Worm (Caenorhabditis elegans) whole organism, L4 larva: ENCODE results near the gene B0303.16.

Experiments used
- F10B5.3 ChIP-seq: sonication (generic microtip); optimal IDR thresholded peaks from 2 replicates; lab custom pipeline; 2016; ENCODE audit warnings: mild to moderate bottlenecking, missing genetic modification characterization, missing compliant biosample characterization
- F26F4.8 ChIP-seq: fragments of 200-800 bp; sonication (Bioruptor generic); conservative IDR thresholded peaks from 2 replicates; pipeline ENCODE4 v1.3.6; 2022; ENCODE audit warnings: missing genetic modification characterization, missing compliant biosample characterization
- F37D6.2 ChIP-seq: sonication (generic microtip); optimal IDR thresholded peaks from 2 replicates; lab custom pipeline; 2016; ENCODE audit warnings: mild to moderate bottlenecking, missing genetic modification characterization, missing compliant biosample characterization
- F44E2.7 ChIP-seq: fragments of 200-800 bp; sonication (Bioruptor generic); IDR thresholded peaks from 2 replicates; pipeline ENCODE4 v2.1.2; 2022; ENCODE audit warnings: missing genetic modification characterization, missing compliant biosample characterization
- F49E8.2 ChIP-seq: sonication (generic microtip); optimal IDR thresholded peaks from 2 replicates; lab custom pipeline; 2016; ENCODE audit warnings: missing compliant biosample characterization, mild to moderate bottlenecking, missing genetic modification characterization, borderline replicate concordance
- R02D3.7 ChIP-seq: fragments of 150-350 bp; sonication (generic microtip); optimal IDR thresholded peaks from 3 replicates; lab custom pipeline; 2014; ENCODE audit warnings: missing biosample characterization, missing genetic modification characterization
- Y105C5A.15 ChIP-seq: fragments of 200-800 bp; sonication (Bioruptor generic); IDR thresholded peaks from 2 replicates; pipeline ENCODE4 v1.3.6; 2022; ENCODE audit warnings: missing genetic modification characterization, missing compliant biosample characterization
- Y5F2A.4 ChIP-seq: fragments of 200-800 bp; sonication (Bioruptor generic); optimal IDR thresholded peaks from 2 replicates; lab custom pipeline; 2018; ENCODE audit warnings: mild to moderate bottlenecking, missing genetic modification characterization, missing compliant biosample characterization
- Y75B8A.6 ChIP-seq: fragments of 200-800 bp; sonication (Bioruptor generic); IDR thresholded peaks from 2 replicates; pipeline ENCODE4 v1.3.6; 2022; ENCODE audit warnings: missing genetic modification reagents, missing genetic modification characterization, missing compliant biosample characterization
- ZK546.5 ChIP-seq, 2 experiments: sonication (generic microtip); optimal IDR thresholded peaks; 2 replicates each; lab custom pipeline; 2017; ENCODE audit warnings: missing biosample characterization in 2 of 2, missing genetic modification characterization in 2 of 2
- aha-1 ChIP-seq: fragments of 150-350 bp; peaks from one replicate; lab custom pipeline; 2014; ENCODE audit warnings: missing biosample characterization, missing genetic modification characterization
- attf-4 ChIP-seq: sonication (generic microtip); optimal IDR thresholded peaks from 3 replicates; lab custom pipeline; 2017; ENCODE audit warnings: missing biosample characterization, missing genetic modification characterization
- ceh-20 ChIP-seq: fragments of 200-800 bp; sonication (Bioruptor generic); IDR thresholded peaks from 2 replicates; pipeline ENCODE4 v1.3.6; 2022; ENCODE audit warnings: missing genetic modification reagents, missing genetic modification characterization, missing compliant biosample characterization
- ceh-82 ChIP-seq: sonication (generic microtip); optimal IDR thresholded peaks from 2 replicates; lab custom pipeline; 2017; ENCODE audit warnings: missing biosample characterization, missing genetic modification characterization
- ces-1 ChIP-seq: fragments of 150-350 bp; sonication (generic microtip); optimal IDR thresholded peaks from 4 replicates; lab custom pipeline; 2014; ENCODE audit warnings: missing biosample characterization, missing genetic modification reagents, missing genetic modification characterization
- cey-2 ChIP-seq: sonication (generic microtip); optimal IDR thresholded peaks from 3 replicates; lab custom pipeline; 2017; ENCODE audit warnings: missing genetic modification characterization, mild to moderate bottlenecking, missing compliant biosample characterization, antibody characterized with exemption, borderline replicate concordance; ENCODE audit not compliant: insufficient read depth
- ctbp-1 ChIP-seq: fragments of 200-800 bp; sonication (Bioruptor generic); IDR thresholded peaks from 2 replicates; pipeline ENCODE4 v1.3.6; 2022; ENCODE audit warnings: missing genetic modification reagents, missing genetic modification characterization, missing compliant biosample characterization
- egl-43 ChIP-seq: fragments of 200-800 bp; sonication (Bioruptor generic); IDR thresholded peaks from 2 replicates; pipeline ENCODE4 v1.3.6; 2022; ENCODE audit warnings: missing genetic modification reagents, missing genetic modification characterization, missing compliant biosample characterization
- fos-1 ChIP-seq: fragments of 150-350 bp; optimal IDR thresholded peaks from 2 replicates; lab custom pipeline; 2014; ENCODE audit warnings: missing biosample characterization, missing genetic modification characterization
- gei-8 ChIP-seq: fragments of 200-800 bp; sonication (Bioruptor generic); optimal IDR thresholded peaks from 2 replicates; lab custom pipeline; 2018; ENCODE audit warnings: mild to moderate bottlenecking, missing genetic modification characterization, missing compliant biosample characterization
- hif-1 ChIP-seq, 2 experiments: sonication (generic microtip); optimal IDR thresholded peaks; 2 replicates each; lab custom pipeline; 2016 to 2017; ENCODE audit warnings: missing compliant biosample characterization in 2 of 2, missing genetic modification characterization in 2 of 2, missing genetic modification reagents in 2 of 2, missing genotype in 2 of 2, mild to moderate bottlenecking in 1 of 2
- hlh-30 ChIP-seq: sonication (generic microtip); optimal IDR thresholded peaks from 2 replicates; lab custom pipeline; 2017; ENCODE audit warnings: antibody characterized with exemption, mild to moderate bottlenecking, missing genetic modification characterization, missing compliant biosample characterization; ENCODE audit not compliant: insufficient read depth
- lim-7 ChIP-seq: fragments of 200-800 bp; sonication (Bioruptor generic); IDR thresholded peaks from 2 replicates; pipeline ENCODE4 v1.3.6; 2022; ENCODE audit warnings: missing genetic modification characterization, missing compliant biosample characterization
- lin-1 ChIP-seq: fragments of 200-800 bp; sonication (Bioruptor generic); IDR thresholded peaks from 2 replicates; pipeline ENCODE4 v1.3.6; 2022; ENCODE audit warnings: missing genetic modification reagents, missing genetic modification characterization, missing compliant biosample characterization
- lin-13 ChIP-seq: fragments of 150-350 bp; optimal IDR thresholded peaks from 2 replicates; lab custom pipeline; 2014; ENCODE audit warnings: missing biosample characterization, missing genetic modification reagents, missing genetic modification characterization
- lin-15B ChIP-seq: fragments of 150-350 bp; sonication (generic microtip); optimal IDR thresholded peaks from 3 replicates; lab custom pipeline; 2014; ENCODE audit warnings: missing biosample characterization, missing genetic modification characterization
- madf-5 ChIP-seq, 2 experiments: fragments of 200-800 bp; sonication (Bioruptor generic); IDR thresholded peaks; 2 replicates each; pipeline ENCODE4 v1.3.6; 2022; ENCODE audit warnings: missing compliant biosample characterization in 2 of 2, missing genetic modification characterization in 2 of 2
- madf-9 ChIP-seq: fragments of 200-800 bp; sonication (Bioruptor generic); conservative IDR thresholded peaks from 2 replicates; pipeline ENCODE4 v1.3.6; 2022; ENCODE audit warnings: missing genetic modification reagents, missing genetic modification characterization, missing compliant biosample characterization
- mdl-1 ChIP-seq, 2 experiments: fragments of 150-350 bp in 1 of 2; sonication (generic microtip) in 1 of 2; optimal IDR thresholded peaks; 2 replicates each; lab custom pipeline; 2014 to 2017; ENCODE audit warnings: missing biosample characterization in 2 of 2, missing genetic modification characterization in 2 of 2
- mep-1 ChIP-seq: fragments of 150-350 bp; sonication (generic microtip); optimal IDR thresholded peaks from 3 replicates; lab custom pipeline; 2014; ENCODE audit warnings: missing biosample characterization, missing genetic modification characterization
- mes-2 ChIP-seq: sonication (generic microtip); optimal IDR thresholded peaks from 2 replicates; lab custom pipeline; 2016; ENCODE audit warnings: missing genotype, mild to moderate bottlenecking, missing genetic modification characterization, missing compliant biosample characterization; ENCODE audit not compliant: poor library complexity, severe bottlenecking
- mxl-2 ChIP-seq: fragments of 200-800 bp; sonication (Bioruptor generic); conservative IDR thresholded peaks from 2 replicates; pipeline ENCODE4 v1.3.6; 2022; ENCODE audit warnings: missing genetic modification reagents, missing genetic modification characterization, missing compliant biosample characterization
- nhr-10 ChIP-seq: fragments of 150-350 bp; optimal IDR thresholded peaks from 2 replicates; lab custom pipeline; 2014; ENCODE audit warnings: missing biosample characterization, missing genetic modification characterization
- nhr-11 ChIP-seq: fragments of 150-350 bp; optimal IDR thresholded peaks from 2 replicates; lab custom pipeline; 2014; ENCODE audit warnings: missing biosample characterization, missing genetic modification characterization
- nhr-237 ChIP-seq: sonication (generic microtip); optimal IDR thresholded peaks from 2 replicates; lab custom pipeline; 2017; ENCODE audit warnings: missing biosample characterization, missing genetic modification characterization
- nhr-42 ChIP-seq: fragments of 200-800 bp; sonication (Bioruptor generic); IDR thresholded peaks from 2 replicates; pipeline ENCODE4 v1.3.6; 2022; ENCODE audit warnings: missing genetic modification characterization, missing compliant biosample characterization
- nhr-76 ChIP-seq: fragments of 150-350 bp; optimal IDR thresholded peaks from 2 replicates; lab custom pipeline; 2014; ENCODE audit warnings: missing biosample characterization, missing genetic modification characterization
- nhr-77 ChIP-seq: fragments of 150-350 bp; optimal IDR thresholded peaks from 2 replicates; lab custom pipeline; 2014; ENCODE audit warnings: missing biosample characterization, missing genetic modification characterization
- pha-4 ChIP-seq, 2 experiments: fragments of 150-350 bp in 1 of 2; fragments of 200-800 bp in 1 of 2; sonication (Bioruptor generic) in 1 of 2; IDR thresholded peaks in 1 of 2; optimal IDR thresholded peaks in 1 of 2; 2 replicates each; pipeline versions ENCODE4 v1.3.6 to Lab custom; 2014 to 2022; ENCODE audit warnings: missing genetic modification characterization in 2 of 2, missing genetic modification reagents in 2 of 2, missing biosample characterization in 1 of 2, missing compliant biosample characterization in 1 of 2
- rbr-2 ChIP-seq: sonication (generic microtip); optimal IDR thresholded peaks from 2 replicates; lab custom pipeline; 2016; ENCODE audit warnings: missing genotype, missing genetic modification characterization, missing compliant biosample characterization
- sdz-12 ChIP-seq: fragments of 200-800 bp; sonication (Bioruptor generic); optimal IDR thresholded peaks from 2 replicates; lab custom pipeline; 2018; ENCODE audit warnings: mild to moderate bottlenecking, missing genetic modification characterization, missing compliant biosample characterization
- skn-1 ChIP-seq: fragments of 150-350 bp; optimal IDR thresholded peaks from 2 replicates; lab custom pipeline; 2014; ENCODE audit warnings: missing biosample characterization, missing genetic modification characterization
- snpc-1.2 ChIP-seq: fragments of 200-800 bp; sonication (Bioruptor generic); IDR thresholded peaks from 2 replicates; pipeline ENCODE4 v1.3.6; 2022; ENCODE audit warnings: missing genetic modification reagents, missing genetic modification characterization, missing compliant biosample characterization
- snpc-4 ChIP-seq: fragments of 150-350 bp; optimal IDR thresholded peaks from 2 replicates; lab custom pipeline; 2014; ENCODE audit warnings: missing biosample characterization, missing genetic modification characterization
- spr-1 ChIP-seq: sonication (generic microtip); optimal IDR thresholded peaks from 2 replicates; lab custom pipeline; 2016; ENCODE audit warnings: mild to moderate bottlenecking, missing genetic modification characterization, missing compliant biosample characterization
- tag-97 ChIP-seq: fragments of 200-800 bp; sonication (Bioruptor generic); IDR thresholded peaks from 2 replicates; pipeline ENCODE4 v1.3.6; 2022; ENCODE audit warnings: missing genetic modification characterization, missing compliant biosample characterization
- unc-62 ChIP-seq, 3 experiments: fragments of 150-350 bp in 1 of 3; sonication (generic microtip); optimal IDR thresholded peaks in 2 of 3; peaks in 1 of 3; 1 replicate in 1 of 3; 2 replicates in 2 of 3; lab custom pipeline; 2014 to 2017; ENCODE audit warnings: missing biosample characterization in 3 of 3, missing genetic modification characterization in 3 of 3, missing genetic modification reagents in 3 of 3, missing genotype in 1 of 3
- vab-7 ChIP-seq: fragments of 200-800 bp; sonication (Bioruptor generic); IDR thresholded peaks from 2 replicates; pipeline ENCODE4 v1.3.6; 2022; ENCODE audit warnings: missing genetic modification reagents, missing genetic modification characterization, missing compliant biosample characterization
- zfp-2 ChIP-seq: sonication (generic microtip); optimal IDR thresholded peaks from 2 replicates; lab custom pipeline; 2016; ENCODE audit warnings: mild to moderate bottlenecking, missing genetic modification characterization, missing compliant biosample characterization
- zfp-3 ChIP-seq: fragments of 200-800 bp; sonication (Bioruptor generic); conservative IDR thresholded peaks from 2 replicates; pipeline ENCODE4 v1.3.6; 2022; ENCODE audit warnings: missing genetic modification reagents, missing genetic modification characterization, missing compliant biosample characterization
- zip-11 ChIP-seq: fragments of 200-800 bp; sonication (Bioruptor generic); IDR thresholded peaks from 2 replicates; pipeline ENCODE4 v1.3.6; 2022; ENCODE audit warnings: missing genetic modification characterization, missing compliant biosample characterization

Gene B0303.16

ce11 chrIII:8689655-8690054, 15.2 kb upstream of the B0303.16 start, which contains the start of gene B0303.4 (continued):
- peak; percentile 90 for TF ChIP-seq hlh-30 (tag; lab: Kevin White, UChicago)
- TF ChIP-seq egl-43 (GFP tag; lab: Robert Waterston, UW): no peak
- TF ChIP-seq unc-62 (GFP tag; optimal IDR thresholded peaks at IDR 0.05 in 1 of 2; lab: Kevin White, UChicago): no peak
- TF ChIP-seq unc-62 (tag; optimal IDR thresholded peaks at IDR 0.05; lab: Kevin White, UChicago): no peak
- TF ChIP-seq zfp-2: no peak
- no peak for TF ChIP-seq skn-1 (tag; lab: Kevin White, UChicago)
- no peak for TF ChIP-seq gei-8
- no peak for TF ChIP-seq pha-4 (GFP tag; IDR thresholded peaks at IDR 0.05; lab: Robert Waterston, UW)
- peak; percentile 45 for TF ChIP-seq pha-4 (tag; optimal IDR thresholded peaks at IDR 0.05; lab: Kevin White, UChicago)
- TF ChIP-seq vab-7 (GFP tag; lab: Robert Waterston, UW): no peak
- no peak for TF ChIP-seq ces-1 (GFP tag; lab: Kevin White, UChicago)
- no peak for TF ChIP-seq F26F4.8 (GFP tag; lab: Robert Waterston, UW)
- TF ChIP-seq aha-1 (tag; lab: Kevin White, UChicago): no peak
- no peak for TF ChIP-seq lim-7 (GFP tag; lab: Robert Waterston, UW)
- TF ChIP-seq nhr-76 (tag; lab: Kevin White, UChicago): no peak
- no peak for TF ChIP-seq nhr-11 (tag; lab: Kevin White, UChicago)
- no peak for TF ChIP-seq snpc-1.2 (GFP tag; lab: Robert Waterston, UW)
- TF ChIP-seq F37D6.2: no peak
- TF ChIP-seq spr-1 (tag; lab: Kevin White, UChicago): no peak
- TF ChIP-seq Y75B8A.6: no peak
- TF ChIP-seq zip-11 (GFP tag; lab: Robert Waterston, UW): no peak
- TF ChIP-seq ctbp-1 (GFP tag; lab: Robert Waterston, UW): no peak
- no peak for TF ChIP-seq F49E8.2
- TF ChIP-seq nhr-10 (tag; lab: Kevin White, UChicago): no peak
- no peak for TF ChIP-seq R02D3.7 (tag; lab: Kevin White, UChicago)
- TF ChIP-seq ceh-20 (GFP tag; lab: Robert Waterston, UW): no peak
- TF ChIP-seq nhr-237 (tag; lab: Kevin White, UChicago): no peak
- no peak for TF ChIP-seq ceh-82 (tag; lab: Kevin White, UChicago)
- no peak for TF ChIP-seq Y105C5A.15 (GFP tag; lab: Robert Waterston, UW)
- TF ChIP-seq nhr-42 (GFP tag; lab: Robert Waterston, UW): no peak
- TF ChIP-seq F10B5.3 (tag; lab: Kevin White, UChicago): no peak
- TF ChIP-seq lin-1 (GFP tag; lab: Robert Waterston, UW): no peak
- TF ChIP-seq Y5F2A.4 (GFP tag; lab: Kevin White, UChicago): no peak
- no peak for TF ChIP-seq nhr-77 (tag; lab: Kevin White, UChicago)
- peak; percentile 82 for TF ChIP-seq mep-1 (tag; lab: Kevin White, UChicago)
- TF ChIP-seq mes-2 (tag; lab: Kevin White, UChicago): peak; percentile 65
- TF ChIP-seq attf-4: no peak
- TF ChIP-seq F44E2.7 (GFP tag; lab: Robert Waterston, UW): no peak
- no peak for TF ChIP-seq zfp-3 (GFP tag; lab: Robert Waterston, UW)
- TF ChIP-seq mdl-1 (tag; optimal IDR thresholded peaks at IDR 0.05; lab: Kevin White, UChicago): peak in 1 of 2 experiments; percentile 69
- TF ChIP-seq mxl-2: no peak
- no peak for TF ChIP-seq madf-5 (GFP tag; IDR thresholded peaks at IDR 0.05; lab: Robert Waterston, UW)
- TF ChIP-seq hif-1 (tag; optimal IDR thresholded peaks at IDR 0.05; lab: Kevin White, UChicago): peak in 1 of 2 experiments; percentile 6
- TF ChIP-seq madf-9 (GFP tag; lab: Robert Waterston, UW): no peak
- TF ChIP-seq ZK546.5 (tag; optimal IDR thresholded peaks at IDR 0.05; lab: Kevin White, UChicago): no peak
- no peak for TF ChIP-seq fos-1 (tag; lab: Kevin White, UChicago)
- no peak for TF ChIP-seq lin-13 (GFP tag; lab: Kevin White, UChicago)
- TF ChIP-seq snpc-4 (tag; lab: Kevin White, UChicago): no peak
- no peak for TF ChIP-seq lin-15B (tag; lab: Kevin White, UChicago)
- TF ChIP-seq sdz-12 (GFP tag; lab: Kevin White, UChicago): no peak
- peak; percentile 41 for TF ChIP-seq rbr-2 (tag; lab: Kevin White, UChicago)
- TF ChIP-seq cey-2: no peak
- TF ChIP-seq tag-97: no peak
